Worm (Caenorhabditis elegans): ENCODE measurements around the gene ZC239.5.

DNA sequence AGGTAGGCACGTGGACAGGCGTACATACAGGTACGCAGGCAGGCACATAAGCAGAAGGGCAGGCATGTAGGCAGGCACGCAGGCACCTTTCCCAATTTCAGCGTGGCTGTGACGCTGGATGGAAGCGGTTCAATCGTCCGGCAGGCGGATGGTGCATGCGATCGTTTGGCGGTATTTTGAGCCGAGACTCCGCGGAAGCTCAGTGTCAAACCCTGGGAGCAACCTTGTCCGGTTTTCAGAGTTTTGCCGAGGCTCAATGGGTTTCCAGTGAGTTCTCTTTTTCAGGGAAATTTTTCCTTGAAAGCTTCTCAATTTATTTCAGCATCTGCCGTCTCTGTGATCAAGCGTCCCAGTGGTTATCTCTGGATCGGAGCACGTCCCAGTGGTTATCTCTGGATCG is 39.7 kb downstream of the ZC239.5 start:
- no peak for TF ChIP-seq W03F9.2 (tag; optimal IDR thresholded peaks at IDR 0.05)
- no peak for TF ChIP-seq him-1 (tag; optimal IDR thresholded peaks at IDR 0.05)
- no peak for TF ChIP-seq dao-5 (tag; optimal IDR thresholded peaks at IDR 0.05)
